Fruit fly (Drosophila melanogaster): ENCODE results near the gene CG32686.

DNA sequence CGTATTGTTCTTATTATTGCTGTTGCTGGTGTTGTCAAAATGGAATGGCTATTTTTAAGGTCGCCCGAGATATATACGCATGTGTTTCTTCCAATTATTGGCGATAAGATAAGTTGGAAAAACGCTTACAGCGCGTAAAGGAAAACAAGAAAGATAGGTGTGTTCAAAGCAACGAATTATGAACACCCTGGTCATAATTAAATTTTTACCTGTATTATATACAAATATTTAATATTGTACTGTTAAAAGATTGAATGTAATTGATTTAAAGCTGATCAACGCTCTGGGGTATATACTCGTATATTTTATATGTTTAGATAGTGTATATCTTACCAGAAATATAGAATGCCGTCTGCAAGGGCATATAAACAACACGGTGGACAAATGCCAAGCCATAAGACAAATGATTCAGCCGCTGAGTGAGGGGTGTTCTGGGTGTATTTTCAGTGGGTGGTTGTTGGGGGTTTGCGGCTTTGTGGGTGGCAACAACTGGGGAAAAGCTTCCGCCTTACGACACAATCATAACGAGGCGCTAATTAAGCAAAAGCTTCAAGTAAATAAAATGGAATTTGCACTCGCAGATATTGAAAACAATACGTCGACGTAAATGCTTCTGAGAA is 22.5 kb upstream of the CG32686 start:
- TF ChIP-seq Sin3A (optimal IDR thresholded peaks at IDR 0.05) (no peak), Myc (optimal IDR thresholded peaks at IDR 0.05) (no peak), insv (optimal IDR thresholded peaks at IDR 0.05) (no peak), ttk (optimal IDR thresholded peaks at IDR 0.05) (no peak), psq (optimal IDR thresholded peaks at IDR 0.05) (no peak)
